Worm (Caenorhabditis elegans) whole organism, mixed stage, embryonic: ENCODE results near the gene F42E8.1.

ENCODE experiments used
- M03D4.4 ChIP-seq: sonication (generic microtip); optimal IDR thresholded peaks from 2 replicates; lab custom pipeline; 2017; ENCODE audit warnings: mild to moderate bottlenecking, missing genetic modification characterization, missing compliant biosample characterization
- blmp-1 ChIP-seq: fragments of 150-350 bp; optimal IDR thresholded peaks from 2 replicates; lab custom pipeline; 2014; ENCODE audit warnings: missing biosample characterization, missing genetic modification characterization
- ceh-39 ChIP-seq: fragments of 150-350 bp; optimal IDR thresholded peaks from 2 replicates; lab custom pipeline; 2014; ENCODE audit warnings: missing biosample characterization, missing genetic modification characterization
- ceh-43 ChIP-seq: fragments of 200-800 bp; sonication (Bioruptor generic); optimal IDR thresholded peaks from 2 replicates; lab custom pipeline; 2018; ENCODE audit warnings: mild to moderate bottlenecking, missing genetic modification characterization, moderate library complexity, missing compliant biosample characterization
- ceh-83 ChIP-seq: fragments of 200-800 bp; sonication (Bioruptor generic); optimal IDR thresholded peaks from 2 replicates; lab custom pipeline; 2018; ENCODE audit warnings: mild to moderate bottlenecking, missing genetic modification characterization, missing compliant biosample characterization
- ces-1 ChIP-seq: fragments of 150-350 bp; optimal IDR thresholded peaks from 2 replicates; lab custom pipeline; 2014; ENCODE audit warnings: missing biosample characterization, missing genetic modification reagents, missing genetic modification characterization
- cnd-1 ChIP-seq: fragments of 200-800 bp; sonication (Bioruptor generic); optimal IDR thresholded peaks from 2 replicates; lab custom pipeline; 2018; ENCODE audit warnings: mild to moderate bottlenecking, missing genetic modification characterization, missing compliant biosample characterization
- drap-1 ChIP-seq: fragments of 200-800 bp; sonication (Bioruptor generic); optimal IDR thresholded peaks from 3 replicates; lab custom pipeline; 2018; ENCODE audit warnings: mild to moderate bottlenecking, missing genetic modification characterization, missing compliant biosample characterization
- elt-1 ChIP-seq: sonication (generic microtip); optimal IDR thresholded peaks from 2 replicates; lab custom pipeline; 2017; ENCODE audit warnings: missing genetic modification characterization, mild to moderate bottlenecking, missing compliant biosample characterization, antibody characterized with exemption, moderate library complexity, borderline replicate concordance; ENCODE audit not compliant: insufficient read depth
- elt-3 ChIP-seq: fragments of 150-350 bp; optimal IDR thresholded peaks from 2 replicates; lab custom pipeline; 2014; ENCODE audit warnings: missing biosample characterization, missing genetic modification characterization
- flh-1 ChIP-seq: fragments of 200-800 bp; sonication (Bioruptor generic); optimal IDR thresholded peaks from 2 replicates; lab custom pipeline; 2018; ENCODE audit warnings: mild to moderate bottlenecking, missing genetic modification characterization, moderate library complexity, missing compliant biosample characterization
- ham-2 ChIP-seq: fragments of 200-800 bp; sonication (Bioruptor generic); optimal IDR thresholded peaks from 2 replicates; lab custom pipeline; 2018; ENCODE audit warnings: mild to moderate bottlenecking, missing genetic modification characterization, missing compliant biosample characterization
- hlh-1 ChIP-seq: fragments of 150-350 bp; optimal IDR thresholded peaks from 2 replicates; lab custom pipeline; 2014; ENCODE audit warnings: missing biosample characterization, missing genetic modification reagents, missing genetic modification characterization
- lin-13 ChIP-seq: fragments of 150-350 bp; optimal IDR thresholded peaks from 2 replicates; lab custom pipeline; 2014; ENCODE audit warnings: missing biosample characterization, missing genetic modification characterization
- lin-32 ChIP-seq: fragments of 200-800 bp; sonication (Bioruptor generic); optimal IDR thresholded peaks from 2 replicates; lab custom pipeline; 2018; ENCODE audit warnings: mild to moderate bottlenecking, missing genetic modification characterization, missing compliant biosample characterization
- lsy-2 ChIP-seq: fragments of 150-350 bp; optimal IDR thresholded peaks from 2 replicates; lab custom pipeline; 2014; ENCODE audit warnings: missing biosample characterization, missing genetic modification characterization
- mab-5 ChIP-seq: fragments of 150-350 bp; optimal IDR thresholded peaks from 2 replicates; lab custom pipeline; 2014; ENCODE audit warnings: missing biosample characterization, missing genetic modification characterization
- mep-1 ChIP-seq: fragments of 150-350 bp; optimal IDR thresholded peaks from 2 replicates; lab custom pipeline; 2017; ENCODE audit warnings: missing biosample characterization, missing genetic modification reagents, missing genetic modification characterization, inconsistent platforms
- mls-2 ChIP-seq: sonication (generic microtip); optimal IDR thresholded peaks from 2 replicates; lab custom pipeline; 2016; ENCODE audit warnings: mild to moderate bottlenecking, missing genetic modification characterization, moderate library complexity, missing compliant biosample characterization
- nhr-12 ChIP-seq: fragments of 150-350 bp; optimal IDR thresholded peaks from 2 replicates; lab custom pipeline; 2014; ENCODE audit warnings: missing biosample characterization, missing genetic modification characterization
- nhr-2 ChIP-seq: fragments of 150-350 bp; optimal IDR thresholded peaks from 2 replicates; lab custom pipeline; 2014; ENCODE audit warnings: missing biosample characterization, missing genetic modification characterization
- nhr-237 ChIP-seq: fragments of 150-350 bp; optimal IDR thresholded peaks from 2 replicates; lab custom pipeline; 2014; ENCODE audit warnings: missing biosample characterization, missing genetic modification characterization
- nhr-76 ChIP-seq: sonication (generic microtip); optimal IDR thresholded peaks from 2 replicates; lab custom pipeline; 2017; ENCODE audit warnings: missing biosample characterization, missing genetic modification characterization
- pha-4 ChIP-seq: fragments of 150-350 bp; optimal IDR thresholded peaks from 2 replicates; lab custom pipeline; 2018; ENCODE audit warnings: missing biosample characterization, missing genetic modification reagents, missing genetic modification characterization
- sem-2 ChIP-seq: fragments of 200-800 bp; sonication (Bioruptor generic); optimal IDR thresholded peaks from 2 replicates; lab custom pipeline; 2018; ENCODE audit warnings: mild to moderate bottlenecking, missing genetic modification characterization, missing compliant biosample characterization
- snpc-4 ChIP-seq: fragments of 150-350 bp; optimal IDR thresholded peaks from 2 replicates; lab custom pipeline; 2014; ENCODE audit warnings: missing biosample characterization, missing genetic modification characterization
- sptf-1 ChIP-seq: sonication (generic microtip); optimal IDR thresholded peaks from 2 replicates; lab custom pipeline; 2017; ENCODE audit warnings: mild to moderate bottlenecking, missing genetic modification characterization, moderate library complexity, missing compliant biosample characterization
- tbx-8 ChIP-seq: fragments of 200-800 bp; sonication (Bioruptor generic); optimal IDR thresholded peaks from 2 replicates; lab custom pipeline; 2018; ENCODE audit warnings: mild to moderate bottlenecking, missing genetic modification characterization, moderate library complexity, missing compliant biosample characterization
- unc-120 ChIP-seq: sonication (generic microtip); optimal IDR thresholded peaks from 2 replicates; lab custom pipeline; 2017; ENCODE audit warnings: missing genetic modification characterization, missing compliant biosample characterization; ENCODE audit not compliant: poor library complexity, severe bottlenecking
- unc-39 ChIP-seq: fragments of 150-350 bp; optimal IDR thresholded peaks from 2 replicates; lab custom pipeline; 2014; ENCODE audit warnings: missing biosample characterization, missing genetic modification characterization
- unc-62 ChIP-seq: fragments of 150-350 bp; optimal IDR thresholded peaks from 2 replicates; lab custom pipeline; 2014; ENCODE audit warnings: missing biosample characterization, missing genetic modification reagents, missing genetic modification characterization
- zip-8 ChIP-seq: fragments of 150-350 bp; optimal IDR thresholded peaks from 2 replicates; lab custom pipeline; 2014; ENCODE audit warnings: missing biosample characterization, missing genetic modification characterization
- ztf-11 ChIP-seq: fragments of 150-350 bp; optimal IDR thresholded peaks from 2 replicates; lab custom pipeline; 2014; ENCODE audit warnings: missing biosample characterization, missing genetic modification characterization

The F42E8.1 gene

DNA sequence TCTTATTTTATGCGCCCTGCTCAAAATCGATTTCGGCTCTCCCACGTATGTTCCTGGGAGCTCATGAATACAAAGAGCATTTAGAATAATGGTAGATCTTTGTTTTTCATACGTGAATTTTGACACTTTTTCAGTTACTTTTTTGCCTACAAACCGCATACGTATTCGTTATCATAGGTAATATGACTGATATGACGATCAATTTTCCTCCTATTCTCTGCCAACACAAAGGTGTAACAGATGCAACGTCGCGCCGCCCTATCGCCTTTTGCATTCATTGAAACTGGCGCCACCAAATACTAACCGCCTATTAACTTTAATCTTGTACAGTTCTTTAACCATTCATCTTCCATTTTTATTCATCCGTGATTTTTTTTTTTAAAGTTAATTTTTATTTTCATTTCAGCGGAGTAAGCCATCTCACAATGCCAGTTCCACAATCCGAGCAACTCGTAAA, 14.3 kb upstream of the F42E8.1 start, which contains the start of gene W07G4.5:
TSS of gene W07G4.5 (plus strand) at position 407 of the 457 bp plus-strand sequence.
- TF ChIP-seq tbx-8 (GFP tag; lab: Kevin White, UChicago) (no peak), flh-1 (GFP tag; lab: Kevin White, UChicago) (no peak), ceh-43 (GFP tag; lab: Kevin White, UChicago) (no peak), M03D4.4 (tag; lab: Kevin White, UChicago) (no peak), elt-1 (tag; lab: Kevin White, UChicago) (no peak), ham-2 (GFP tag; lab: Kevin White, UChicago) (no peak), lin-32 (GFP tag; lab: Kevin White, UChicago) (no peak), elt-3 (no peak), cnd-1 (tag; lab: Kevin White, UChicago) (no peak), drap-1 (GFP tag; lab: Kevin White, UChicago) (no peak)
- TF ChIP-seq, all 35 proteins: peak for 0

DNA sequence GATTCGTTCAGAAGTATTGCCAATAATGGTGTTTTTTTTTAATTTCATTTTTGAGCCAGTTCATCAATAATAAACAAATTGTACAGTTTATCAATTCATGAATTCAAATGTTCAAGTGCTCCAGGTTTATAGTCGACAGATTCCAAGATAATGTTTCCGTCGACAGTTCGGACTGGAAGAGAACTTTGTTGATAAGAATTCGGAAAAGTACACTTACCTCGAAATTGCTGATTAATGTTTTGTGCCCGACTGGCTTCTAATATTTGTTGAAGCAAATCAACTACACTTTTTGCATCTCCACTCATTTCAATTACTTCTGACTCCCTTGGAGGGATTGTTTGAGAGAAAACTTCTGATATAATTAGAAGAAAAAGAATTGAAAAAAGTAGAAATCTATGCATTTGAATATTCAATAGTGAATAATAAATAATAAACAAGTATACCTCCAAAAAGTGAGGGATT, 12.8 kb upstream of the F42E8.1 start, which contains the start of gene W07G4.8:
TSS of gene W07G4.8 (minus strand) at position 412 of the 462 bp plus-strand sequence.
- TF ChIP-seq snpc-4 (tag; lab: Kevin White, UChicago): no peak
- no peak for TF ChIP-seq sptf-1
- no peak for TF ChIP-seq nhr-12
- no peak for TF ChIP-seq nhr-2 (tag; lab: Kevin White, UChicago)
- TF ChIP-seq zip-8 (tag; lab: Kevin White, UChicago): no peak
- no peak for TF ChIP-seq elt-1 (tag; lab: Kevin White, UChicago)
- no peak for TF ChIP-seq mab-5 (tag; lab: Kevin White, UChicago)
- no peak for TF ChIP-seq unc-120 (tag; lab: Kevin White, UChicago)
- no peak for TF ChIP-seq ztf-11 (tag; lab: Kevin White, UChicago)
- TF ChIP-seq ceh-39 (tag; lab: Kevin White, UChicago): no peak
- TF ChIP-seq mep-1 (tag; lab: Kevin White, UChicago): no peak
- TF ChIP-seq unc-39 (tag; lab: Kevin White, UChicago): no peak
- TF ChIP-seq unc-62: no peak
- TF ChIP-seq ham-2 (GFP tag; lab: Kevin White, UChicago): no peak

DNA sequence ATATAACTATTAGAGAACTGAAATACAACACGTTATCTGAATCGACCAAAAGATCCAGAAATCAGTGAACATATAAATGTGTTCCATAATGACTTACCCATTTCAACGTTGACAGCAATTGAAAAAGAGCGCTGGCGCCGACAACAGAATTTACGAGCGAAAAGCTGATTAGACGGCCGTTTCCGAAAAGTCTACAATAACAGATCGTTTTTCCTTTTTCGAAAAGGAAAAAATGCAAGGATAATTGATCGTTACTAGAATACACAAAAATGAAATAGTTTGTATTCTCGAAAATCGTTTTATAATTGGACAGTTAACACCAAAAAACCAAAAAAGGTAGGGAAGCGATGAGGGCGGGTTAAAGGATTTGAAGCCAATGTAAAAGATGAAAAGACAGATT, 8.3 kb upstream of the F42E8.1 start, which contains the start of gene srr-1:
TSS of gene srr-1 (minus strand) at position 101 of the 400 bp plus-strand sequence.
- TF ChIP-seq unc-62: no peak
- no peak for TF ChIP-seq ceh-39 (tag; lab: Kevin White, UChicago)
- TF ChIP-seq nhr-2 (tag; lab: Kevin White, UChicago): no peak
- TF ChIP-seq unc-120 (tag; lab: Kevin White, UChicago): no peak
- no peak for TF ChIP-seq nhr-76 (tag; lab: Kevin White, UChicago)
- no peak for TF ChIP-seq nhr-237
- no peak for TF ChIP-seq ham-2 (GFP tag; lab: Kevin White, UChicago)
- no peak for TF ChIP-seq unc-39 (tag; lab: Kevin White, UChicago)
- TF ChIP-seq flh-1 (GFP tag; lab: Kevin White, UChicago): no peak
- no peak for TF ChIP-seq ceh-43 (GFP tag; lab: Kevin White, UChicago)
- TF ChIP-seq mls-2 (tag; lab: Kevin White, UChicago): no peak
- TF ChIP-seq sptf-1: no peak
- TF ChIP-seq ztf-11 (tag; lab: Kevin White, UChicago): no peak
- TF ChIP-seq nhr-12: no peak
- no peak for TF ChIP-seq lin-32 (GFP tag; lab: Kevin White, UChicago)
- no peak for TF ChIP-seq pha-4
- no peak for TF ChIP-seq cnd-1 (tag; lab: Kevin White, UChicago)
- TF ChIP-seq blmp-1 (tag; lab: Kevin White, UChicago): no peak
- TF ChIP-seq, all 35 proteins: peak for 0

DNA sequence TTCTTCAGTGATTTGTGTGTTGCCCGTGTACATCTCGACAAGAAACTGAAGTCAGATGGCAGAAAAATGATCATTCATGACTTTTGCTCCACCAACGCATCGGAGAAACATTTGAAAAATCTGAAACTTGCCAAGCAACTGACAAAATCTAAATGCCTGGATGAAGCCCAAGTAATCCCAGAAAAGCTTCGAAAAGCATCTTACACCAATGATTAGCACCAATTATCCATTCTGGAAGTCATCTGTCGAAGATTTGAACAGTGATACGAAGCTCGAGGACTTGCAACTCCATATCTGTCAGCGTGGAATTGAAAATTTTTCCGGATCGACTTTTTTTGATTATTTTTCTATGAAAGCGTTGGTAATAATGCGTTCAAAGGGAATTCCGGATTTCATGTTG, 1.5 kb downstream of the F42E8.1 start:
- no peak for TF ChIP-seq lin-32 (GFP tag; lab: Kevin White, UChicago)
- no peak for TF ChIP-seq blmp-1 (tag; lab: Kevin White, UChicago)
- TF ChIP-seq ceh-39 (tag; lab: Kevin White, UChicago): no peak

DNA sequence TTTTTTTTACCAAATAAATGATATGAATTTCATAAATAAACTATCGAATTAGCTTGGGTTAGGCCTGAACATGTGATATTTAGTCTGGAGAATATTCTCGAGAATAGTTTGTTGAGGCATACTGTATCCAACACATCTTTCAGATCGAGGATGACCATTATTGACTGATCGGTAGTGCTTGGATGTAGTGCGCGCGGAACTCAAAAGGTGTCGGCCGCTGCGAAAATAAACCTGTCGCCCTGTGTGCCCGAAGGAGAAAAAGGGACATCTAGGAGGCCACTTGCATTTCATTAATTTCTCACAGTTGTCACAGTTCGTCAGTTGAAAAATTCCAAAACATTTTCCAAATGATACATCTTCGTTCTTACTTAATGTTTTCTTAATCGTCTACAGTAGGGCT, 2.2 kb downstream of the F42E8.1 start:
- TF ChIP-seq ces-1 (GFP tag; lab: Kevin White, UChicago) (no peak), lsy-2 (no peak), sem-2 (no peak), ceh-83 (GFP tag; lab: Kevin White, UChicago) (no peak), unc-62 (no peak), ztf-11 (tag; lab: Kevin White, UChicago) (no peak), flh-1 (GFP tag; lab: Kevin White, UChicago) (no peak), M03D4.4 (tag; lab: Kevin White, UChicago) (no peak), zip-8 (tag; lab: Kevin White, UChicago) (no peak), blmp-1 (tag; lab: Kevin White, UChicago) (no peak), sptf-1 (no peak), mls-2 (tag; lab: Kevin White, UChicago) (no peak), lin-32 (GFP tag; lab: Kevin White, UChicago) (no peak), snpc-4 (tag; lab: Kevin White, UChicago) (no peak), hlh-1 (tag; lab: Kevin White, UChicago) (no peak), nhr-76 (tag; lab: Kevin White, UChicago) (no peak), lin-13 (no peak)
